Worm (Caenorhabditis elegans) whole organism, L4/young adult: ENCODE measurements around the gene C48D1.5.

Source experiments
- W03F9.2 ChIP-seq: fragments of 150-350 bp; optimal IDR thresholded peaks from 2 replicates; lab custom pipeline; 2014; ENCODE audit warnings: missing biosample characterization, missing genetic modification characterization
- dao-5 ChIP-seq: sonication (generic microtip); optimal IDR thresholded peaks from 2 replicates; lab custom pipeline; 2016; ENCODE audit warnings: missing genotype, missing genetic modification characterization, moderate library complexity, missing compliant biosample characterization
- him-1 ChIP-seq: sonication (generic microtip); optimal IDR thresholded peaks from 2 replicates; lab custom pipeline; 2016; ENCODE audit warnings: missing genotype, missing genetic modification reagents, missing genetic modification characterization, missing compliant biosample characterization

Gene C48D1.5

DNA sequence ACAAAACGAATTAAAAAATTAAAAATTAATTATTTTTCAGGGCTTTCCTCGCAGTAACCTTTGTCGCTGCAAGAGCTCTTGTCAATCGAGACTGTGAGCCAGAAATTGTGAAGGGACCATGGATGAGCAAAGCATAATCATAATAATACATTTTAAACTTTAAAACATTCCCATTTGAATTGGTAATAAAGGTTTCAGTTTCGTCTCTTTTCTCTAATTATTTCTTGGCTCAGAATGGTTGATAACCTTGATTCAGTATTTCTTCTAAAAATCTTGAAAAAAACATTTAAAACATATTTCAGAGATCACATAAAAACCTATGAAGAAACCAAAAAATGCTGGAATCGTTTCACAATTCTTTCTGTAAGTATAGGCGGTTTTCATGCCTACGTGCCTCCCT lies 37.1 kb downstream of the C48D1.5 start, which contains the start of gene JC8.16:
Gene JC8.16, plus strand, starts transcription at position 301 of the 400 bp plus-strand sequence.
- TF ChIP-seq him-1 (tag; lab: Kevin White, UChicago), result no peak
- no peak for TF ChIP-seq dao-5 (tag; lab: Kevin White, UChicago)
- TF ChIP-seq W03F9.2 (tag; lab: Kevin White, UChicago), result no peak

DNA sequence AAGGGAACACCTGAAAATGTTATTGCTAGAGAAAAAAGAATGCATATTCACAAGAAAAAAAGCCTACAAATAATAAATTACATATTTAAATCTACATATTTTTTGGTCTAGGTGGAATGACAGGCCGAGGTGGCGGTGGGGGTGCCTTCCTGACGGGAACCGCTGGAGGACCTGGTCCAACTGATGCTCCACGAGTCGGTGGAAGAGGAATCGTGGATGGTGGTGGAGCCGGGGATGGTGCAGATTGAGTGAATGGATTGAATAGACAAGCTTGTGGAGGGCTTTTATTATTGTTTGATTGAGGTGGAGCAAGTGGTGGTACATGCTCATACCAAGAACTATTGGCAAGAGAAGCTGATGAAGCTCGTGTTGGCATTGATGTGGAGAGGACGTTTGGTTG lies 40.0 kb downstream of the C48D1.5 start:
- TF ChIP-seq dao-5 (tag; lab: Kevin White, UChicago), result no peak
- TF ChIP-seq W03F9.2 (tag; lab: Kevin White, UChicago), result no peak
- TF ChIP-seq him-1 (tag; lab: Kevin White, UChicago), result no peak

DNA sequence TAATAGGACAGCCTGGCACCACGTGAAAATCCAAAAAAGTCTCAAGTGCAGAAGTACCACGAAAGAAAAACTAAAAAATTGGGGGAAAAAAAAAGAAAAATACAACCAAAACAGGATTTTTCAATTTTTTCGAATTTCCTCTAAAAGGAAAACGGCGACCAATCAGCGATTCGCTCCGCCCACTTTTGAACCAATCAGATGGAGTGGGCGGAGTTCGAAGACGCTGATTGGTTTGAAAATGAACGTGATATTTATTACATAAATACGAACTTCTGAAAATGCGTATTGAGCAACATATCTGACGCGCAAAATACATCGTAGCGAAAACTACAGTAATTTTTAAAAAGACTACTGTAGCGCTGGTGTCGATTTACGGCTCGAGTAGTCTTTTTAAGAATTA lies 46.6 kb downstream of the C48D1.5 start:
- TF ChIP-seq dao-5 (tag; lab: Kevin White, UChicago) (no peak), him-1 (tag; lab: Kevin White, UChicago) (no peak)

DNA sequence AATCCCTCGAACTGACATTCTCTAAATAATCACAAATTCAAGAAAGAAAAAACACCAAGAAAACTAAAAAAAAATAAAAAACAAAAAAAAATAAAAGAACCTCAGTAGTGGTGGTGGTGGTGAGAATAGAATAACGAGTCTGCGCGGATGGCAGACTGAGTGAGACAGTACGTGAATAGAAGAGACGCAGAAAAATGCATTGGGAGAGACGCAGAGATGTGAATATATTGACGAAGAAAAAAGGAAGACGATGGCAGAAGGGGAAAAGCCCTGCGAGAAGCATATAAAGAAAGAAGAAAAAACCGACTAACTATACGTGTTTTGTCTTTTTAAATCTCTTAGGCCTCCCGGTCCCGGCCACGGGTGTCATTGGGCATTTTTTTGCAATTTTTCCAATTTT lies 50.7 kb downstream of the C48D1.5 start, which contains the start of gene unc-26:
Gene unc-26, minus strand, starts transcription at position 23 of the 400 bp plus-strand sequence.
- no peak for TF ChIP-seq W03F9.2 (tag; lab: Kevin White, UChicago)
- TF ChIP-seq dao-5 (tag; lab: Kevin White, UChicago), result no peak
- TF ChIP-seq him-1 (tag; lab: Kevin White, UChicago), result no peak
